Fruit fly (Drosophila melanogaster) whole organism: ENCODE data around the gene CG14518.

Experiments used
- EcR ChIP-seq, 2 experiments: fragments of >200 bp; optimal IDR thresholded peaks; 2 replicates each; lab custom pipeline; 2017; ENCODE audit warnings: missing biosample characterization in 2 of 2, missing genetic modification characterization in 2 of 2, missing genetic modification reagents in 2 of 2
- psq ChIP-seq: fragments of >200 bp; optimal IDR thresholded peaks from 2 replicates; lab custom pipeline; 2017

- TF ChIP-seq EcR (GFP tag; optimal IDR thresholded peaks at IDR 0.05; lab: Kevin White, UChicago) (no peak), psq (lab: Kevin White, UChicago) (no peak)
Measured at dm6 chr3R:29063921-29064460, 39.2 kb downstream of the CG14518 start.
